Worm (Caenorhabditis elegans) whole organism, late embryonic: Measurements from ENCODE around the gene dos-3.

Experiments
- lim-6 ChIP-seq: sonication (generic microtip); optimal IDR thresholded peaks from 2 replicates; lab custom pipeline; 2016; ENCODE audit warnings: missing genetic modification characterization, missing compliant biosample characterization
- pqm-1 ChIP-seq: sonication (generic microtip); optimal IDR thresholded peaks from 2 replicates; lab custom pipeline; 2016; ENCODE audit warnings: missing genetic modification characterization, missing compliant biosample characterization
- unc-86 ChIP-seq: sonication (generic microtip); optimal IDR thresholded peaks from 2 replicates; lab custom pipeline; 2016; ENCODE audit warnings: missing genetic modification characterization, missing compliant biosample characterization

DNA sequence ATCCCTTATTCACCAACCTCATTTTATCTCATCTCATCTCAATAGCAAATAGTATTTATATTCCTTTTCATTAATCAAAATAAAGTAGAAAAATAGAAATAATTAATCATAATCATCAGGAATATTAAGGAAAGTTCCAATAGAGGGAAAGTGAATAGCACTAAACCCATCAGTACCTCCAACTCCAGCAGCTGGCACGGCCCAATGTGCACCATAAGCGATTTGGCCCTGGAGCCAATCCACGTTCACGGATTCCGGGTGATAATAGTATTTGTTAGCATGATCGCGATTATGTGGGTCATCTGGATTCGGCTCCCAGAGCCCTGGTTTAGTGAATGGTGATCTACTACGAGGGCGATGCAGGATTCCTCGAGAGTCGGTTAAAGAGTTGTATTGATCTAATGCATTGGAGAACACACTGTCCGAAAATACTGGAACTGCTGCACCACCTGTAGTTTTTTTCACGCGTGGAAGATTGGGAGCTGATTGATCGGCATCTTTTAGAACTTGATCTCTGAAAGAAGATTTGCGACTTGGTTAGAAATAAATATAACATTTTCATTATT, 3.6 kb downstream of the dos-3 start:
- TF ChIP-seq unc-86 (tag; lab: Kevin White, UChicago) = no peak
- no peak for TF ChIP-seq lim-6 (tag; lab: Kevin White, UChicago)
- TF ChIP-seq pqm-1 = no peak
